Worm (Caenorhabditis elegans): ENCODE data around the gene T07F8.1.

Gene T07F8.1

ce11 chrII:7174843-7175242 is 26.6 kb downstream of the T07F8.1 start, which contains the start of gene glc-4:
Gene glc-4, minus strand, starts transcription at chrII:7174943.
- TF ChIP-seq nhr-28 (tag; optimal IDR thresholded peaks at IDR 0.05), result no peak
- no peak for TF ChIP-seq snpc-4 (tag; optimal IDR thresholded peaks at IDR 0.05)
- TF ChIP-seq sptf-1 (tag; optimal IDR thresholded peaks at IDR 0.05), result no peak
- no peak for TF ChIP-seq lsy-2 (tag; optimal IDR thresholded peaks at IDR 0.05)
- no peak for TF ChIP-seq ceh-83 (GFP tag; optimal IDR thresholded peaks at IDR 0.05)
- no peak for TF ChIP-seq ceh-39 (tag; optimal IDR thresholded peaks at IDR 0.05)
- TF ChIP-seq hlh-1 (tag; optimal IDR thresholded peaks at IDR 0.05), result no peak
- no peak for TF ChIP-seq sem-2 (GFP tag; optimal IDR thresholded peaks at IDR 0.05)
- no peak for TF ChIP-seq tbx-8 (GFP tag; optimal IDR thresholded peaks at IDR 0.05)
- TF ChIP-seq nhr-76 (tag; optimal IDR thresholded peaks at IDR 0.05), result no peak
- TF ChIP-seq M03D4.4 (tag; optimal IDR thresholded peaks at IDR 0.05), result no peak
- no peak for TF ChIP-seq ztf-11 (tag; optimal IDR thresholded peaks at IDR 0.05)
- no peak for TF ChIP-seq nhr-237 (tag; optimal IDR thresholded peaks at IDR 0.05)
- no peak for TF ChIP-seq zip-8 (tag; optimal IDR thresholded peaks at IDR 0.05)
- no peak for TF ChIP-seq nhr-12 (tag; optimal IDR thresholded peaks at IDR 0.05)

DNA sequence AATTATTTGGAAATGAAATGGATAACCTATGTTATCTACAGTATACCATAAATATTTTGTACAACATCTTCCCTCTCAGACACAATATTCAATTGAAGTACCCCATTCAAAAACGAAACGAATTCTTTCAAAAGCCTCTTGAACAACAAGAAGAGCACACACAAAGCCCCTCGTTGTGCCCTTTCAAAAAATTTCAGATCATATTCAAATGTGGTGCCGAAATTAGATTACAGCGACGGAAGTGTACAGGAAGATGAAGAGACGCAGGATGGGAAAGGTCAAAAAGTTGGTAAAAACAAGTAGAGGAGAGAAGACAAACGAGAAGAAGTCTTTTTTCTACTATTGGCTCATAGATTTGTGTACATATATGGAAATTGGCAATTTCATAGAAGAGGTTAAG is 27.9 kb downstream of the T07F8.1 start:
- peak; percentile 66 for TF ChIP-seq ces-1 (GFP tag; optimal IDR thresholded peaks at IDR 0.05)
- no peak for TF ChIP-seq lsy-2 (tag; optimal IDR thresholded peaks at IDR 0.05)
- no peak for TF ChIP-seq lin-32 (GFP tag; optimal IDR thresholded peaks at IDR 0.05)
- TF ChIP-seq ztf-11 (tag; optimal IDR thresholded peaks at IDR 0.05), result no peak
- TF ChIP-seq M03D4.4 (tag; optimal IDR thresholded peaks at IDR 0.05), result no peak

- no peak for TF ChIP-seq ham-2 (GFP tag; optimal IDR thresholded peaks at IDR 0.05)
- no peak for TF ChIP-seq zip-8 (tag; optimal IDR thresholded peaks at IDR 0.05)
- TF ChIP-seq ces-1 (GFP tag; optimal IDR thresholded peaks at IDR 0.05), result peak; percentile 86
- no peak for TF ChIP-seq lsy-2 (tag; optimal IDR thresholded peaks at IDR 0.05)
- TF ChIP-seq mep-1 (tag; optimal IDR thresholded peaks at IDR 0.05), result no peak
- peak; percentile 7 for TF ChIP-seq mls-2 (tag; optimal IDR thresholded peaks at IDR 0.05)
- TF ChIP-seq unc-120 (tag; optimal IDR thresholded peaks at IDR 0.05; ENCODE audit: poor library complexity, severe bottlenecking), result peak; percentile 87
- no peak for TF ChIP-seq nhr-237 (tag; optimal IDR thresholded peaks at IDR 0.05)
- TF ChIP-seq ztf-11 (tag; optimal IDR thresholded peaks at IDR 0.05), result no peak
Observed at ce11 chrII:7182630-7183029, 34.4 kb downstream of the T07F8.1 start.

ce11 chrII:7183493-7184272 is 35.5 kb downstream of the T07F8.1 start, which contains the start of gene pdl-1:
Gene pdl-1, plus strand, starts transcription at chrII:7183801.
- peak; percentile 12 for TF ChIP-seq lsy-2 (tag; optimal IDR thresholded peaks at IDR 0.05)
- peak; percentile 96 for TF ChIP-seq M03D4.4 (tag; optimal IDR thresholded peaks at IDR 0.05)
- peak; percentile 97 for TF ChIP-seq sptf-1 (tag; optimal IDR thresholded peaks at IDR 0.05)
- peak; percentile 45 for TF ChIP-seq unc-62 (GFP tag; optimal IDR thresholded peaks at IDR 0.05)
- no peak for TF ChIP-seq elt-3 (tag; optimal IDR thresholded peaks at IDR 0.05)
- TF ChIP-seq drap-1 (GFP tag; optimal IDR thresholded peaks at IDR 0.05), result peak; percentile 98
- TF ChIP-seq mep-1 (tag; optimal IDR thresholded peaks at IDR 0.05), result no peak
- TF ChIP-seq nhr-237 (tag; optimal IDR thresholded peaks at IDR 0.05), result peak; percentile 21
- TF ChIP-seq blmp-1 (tag; optimal IDR thresholded peaks at IDR 0.05), result peak; percentile 5
- TF ChIP-seq bed-3 (GFP tag; optimal IDR thresholded peaks at IDR 0.05), result peak; percentile 92
- peak; percentile 90 for TF ChIP-seq flh-1 (GFP tag; optimal IDR thresholded peaks at IDR 0.05)
- peak; percentile 2 for TF ChIP-seq mab-5 (tag; optimal IDR thresholded peaks at IDR 0.05)
- peak; percentile 78 for TF ChIP-seq tbx-8 (GFP tag; optimal IDR thresholded peaks at IDR 0.05)
- no peak for TF ChIP-seq nhr-12 (tag; optimal IDR thresholded peaks at IDR 0.05)
- peak; percentile 98 for TF ChIP-seq ceh-83 (GFP tag; optimal IDR thresholded peaks at IDR 0.05)
- TF ChIP-seq mls-2 (tag; optimal IDR thresholded peaks at IDR 0.05), result peak; percentile 98
- TF ChIP-seq hlh-1 (tag; optimal IDR thresholded peaks at IDR 0.05), result peak; percentile 74
- TF ChIP-seq zip-8 (tag; optimal IDR thresholded peaks at IDR 0.05), result no peak
- TF ChIP-seq elt-1 (tag; optimal IDR thresholded peaks at IDR 0.05; ENCODE audit: borderline replicate concordance, insufficient read depth), result peak; percentile 21
- TF ChIP-seq unc-120 (tag; optimal IDR thresholded peaks at IDR 0.05; ENCODE audit: poor library complexity, severe bottlenecking), result peak; percentile 91
- peak; percentile 67 for TF ChIP-seq nhr-76 (tag; optimal IDR thresholded peaks at IDR 0.05)
- no peak for TF ChIP-seq snpc-4 (tag; optimal IDR thresholded peaks at IDR 0.05)
- TF ChIP-seq lin-13 (tag; optimal IDR thresholded peaks at IDR 0.05), result peak; percentile 55
- no peak for TF ChIP-seq nhr-2 (tag; optimal IDR thresholded peaks at IDR 0.05)
- TF ChIP-seq unc-39 (tag; optimal IDR thresholded peaks at IDR 0.05), result peak; percentile 59
- TF ChIP-seq ces-1 (GFP tag; optimal IDR thresholded peaks at IDR 0.05), result no peak
- TF ChIP-seq lin-32 (GFP tag; optimal IDR thresholded peaks at IDR 0.05), result peak; percentile 93
- peak; percentile 94 for TF ChIP-seq ham-2 (GFP tag; optimal IDR thresholded peaks at IDR 0.05)
- peak; percentile 60 for TF ChIP-seq ztf-11 (tag; optimal IDR thresholded peaks at IDR 0.05)
- TF ChIP-seq ceh-39 (tag; optimal IDR thresholded peaks at IDR 0.05), result no peak
- TF ChIP-seq nhr-28 (tag; optimal IDR thresholded peaks at IDR 0.05), result peak; percentile 43
- TF ChIP-seq ceh-43 (GFP tag; optimal IDR thresholded peaks at IDR 0.05), result peak; percentile 91
- peak; percentile 93 for TF ChIP-seq sem-2 (GFP tag; optimal IDR thresholded peaks at IDR 0.05)
- peak; percentile 97 for TF ChIP-seq cnd-1 (tag; optimal IDR thresholded peaks at IDR 0.05)
- TF ChIP-seq pha-4 (tag; optimal IDR thresholded peaks at IDR 0.05), result peak; percentile 84

Measured in whole organism, mixed stage, embryonic.